Worm (Caenorhabditis elegans): ENCODE results near the gene C44E12.1.

C44E12.1 gene

ce11 chrX:7565005-7565404 lies 31.7 kb upstream of the C44E12.1 start, which contains the start of gene vps-52:
TSS of gene vps-52 (plus strand) at chrX:7565323.
- no peak for TF ChIP-seq tab-1 (GFP tag; IDR thresholded peaks at IDR 0.05)
- TF ChIP-seq flt-1 (GFP tag; IDR thresholded peaks at IDR 0.05), result no peak
- no peak for TF ChIP-seq cog-1 (tag; optimal IDR thresholded peaks at IDR 0.05)
- TF ChIP-seq med-1 (GFP tag; optimal IDR thresholded peaks at IDR 0.05; ENCODE audit: insufficient read depth), result no peak
- TF ChIP-seq ztf-23 (GFP tag; IDR thresholded peaks at IDR 0.05), result no peak
- no peak for TF ChIP-seq ztf-29 (GFP tag; IDR thresholded peaks at IDR 0.05)
- no peak for TF ChIP-seq ref-1 (GFP tag; conservative IDR thresholded peaks at IDR 0.05)
- no peak for TF ChIP-seq klf-2 (GFP tag; conservative IDR thresholded peaks at IDR 0.05)
- TF ChIP-seq T22C8.4 (GFP tag; IDR thresholded peaks at IDR 0.05), result no peak

DNA sequence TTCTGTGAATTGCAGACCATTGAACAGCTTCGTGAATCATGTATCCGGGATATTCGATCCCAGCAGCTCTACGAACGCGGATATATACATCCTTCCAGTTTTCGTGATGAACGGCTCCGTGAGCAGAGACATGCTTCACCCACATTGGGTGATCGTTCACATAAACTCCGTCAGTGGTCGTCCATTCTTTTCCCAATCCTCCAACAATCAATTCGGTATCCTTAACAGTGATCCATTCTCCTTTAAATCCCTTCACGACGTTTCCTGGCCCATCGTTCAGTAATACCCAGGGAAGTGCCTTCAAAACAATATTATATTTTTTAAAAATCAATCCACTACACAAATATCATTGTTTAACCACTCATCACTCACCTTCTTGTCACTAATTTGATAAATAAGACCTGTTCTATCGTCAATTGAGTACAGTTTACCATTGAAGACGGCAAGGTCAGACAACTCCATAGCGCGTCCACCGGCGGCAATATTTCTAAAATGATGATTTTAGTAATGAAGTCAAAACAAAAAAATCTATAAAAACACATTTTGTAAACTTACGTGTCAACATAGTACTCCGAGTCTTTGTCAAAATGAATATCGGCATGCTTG lies 27.9 kb upstream of the C44E12.1 start:
- TF ChIP-seq T22C8.4 (GFP tag; IDR thresholded peaks at IDR 0.05), result no peak
- TF ChIP-seq ztf-29 (GFP tag; IDR thresholded peaks at IDR 0.05), result no peak
- no peak for TF ChIP-seq ztf-23 (GFP tag; IDR thresholded peaks at IDR 0.05)
- TF ChIP-seq ref-1 (GFP tag; conservative IDR thresholded peaks at IDR 0.05), result no peak
- TF ChIP-seq med-1 (GFP tag; optimal IDR thresholded peaks at IDR 0.05; ENCODE audit: insufficient read depth), result no peak

DNA sequence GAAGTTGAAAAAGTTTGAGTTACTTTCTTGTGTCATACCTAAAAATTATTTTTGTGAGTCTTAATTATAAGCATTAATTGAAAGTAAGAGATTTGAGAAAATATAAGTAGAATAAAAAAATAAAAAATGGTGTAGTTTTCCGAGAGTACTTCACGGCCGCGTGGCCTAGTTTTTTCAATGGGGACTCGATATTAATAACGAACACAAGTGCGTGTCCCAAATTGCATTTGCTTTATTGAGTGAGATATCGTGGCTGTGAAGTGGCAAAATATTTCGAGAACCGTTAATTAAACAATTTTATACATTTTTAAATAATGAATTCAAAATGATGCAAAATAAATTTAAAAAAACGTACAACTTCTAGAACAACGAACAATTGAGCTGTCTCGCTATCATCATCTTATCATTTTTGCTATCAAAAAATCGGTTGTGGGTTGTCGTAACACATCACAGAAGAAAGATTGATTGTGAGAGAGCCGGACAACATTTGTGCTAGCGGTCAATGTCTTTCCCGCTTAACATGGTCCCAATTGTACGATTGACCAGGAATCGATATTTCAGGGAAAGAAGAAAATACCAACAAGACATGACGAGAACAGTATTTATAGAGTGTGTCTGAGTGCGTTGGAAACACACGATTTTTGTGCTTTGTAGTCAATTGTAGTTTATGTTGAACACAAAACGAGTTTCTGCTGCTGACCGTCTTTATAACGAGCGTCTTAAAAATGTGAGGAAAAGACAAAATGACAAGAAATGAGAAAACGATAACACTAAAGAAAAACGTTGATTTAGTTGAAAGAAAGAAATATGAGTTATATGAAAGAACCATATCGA lies 26.8 kb upstream of the C44E12.1 start, which contains the start of gene apy-1:
apy-1 (minus strand) TSS at position 38 of the 834 bp plus-strand sequence.
- no peak for TF ChIP-seq ztf-29 (GFP tag; IDR thresholded peaks at IDR 0.05)
- no peak for TF ChIP-seq flt-1 (GFP tag; IDR thresholded peaks at IDR 0.05)
- peak; percentile 1 for TF ChIP-seq cog-1 (tag; optimal IDR thresholded peaks at IDR 0.05)
- TF ChIP-seq klf-2 (GFP tag; conservative IDR thresholded peaks at IDR 0.05), result no peak
- TF ChIP-seq tab-1 (GFP tag; IDR thresholded peaks at IDR 0.05), result no peak
- no peak for TF ChIP-seq T22C8.4 (GFP tag; IDR thresholded peaks at IDR 0.05)

DNA sequence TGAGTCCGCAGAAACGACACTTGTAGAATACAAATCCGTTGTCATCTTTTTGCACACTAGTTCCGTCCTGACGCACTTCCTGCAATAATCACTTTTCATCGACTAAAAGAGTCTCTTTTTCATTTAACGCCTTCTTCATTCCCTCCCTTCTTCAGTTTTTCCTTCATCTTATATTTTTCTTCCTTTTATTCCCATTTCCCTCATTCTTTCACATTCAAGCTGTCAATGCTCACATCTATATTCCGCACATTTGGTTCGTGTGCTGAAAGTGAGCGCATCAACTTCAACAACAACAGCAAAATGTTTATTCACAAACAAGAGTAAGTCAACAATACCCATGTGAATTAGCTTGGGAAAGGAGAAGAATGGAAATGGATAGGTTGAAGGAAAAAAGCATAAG lies 24.7 kb upstream of the C44E12.1 start, which contains the start of gene pcyt-1:
pcyt-1 (plus strand) TSS at position 301 of the 400 bp plus-strand sequence.
- no peak for TF ChIP-seq med-1 (GFP tag; optimal IDR thresholded peaks at IDR 0.05; ENCODE audit: insufficient read depth)
- TF ChIP-seq ztf-29 (GFP tag; IDR thresholded peaks at IDR 0.05), result no peak
- TF ChIP-seq klf-2 (GFP tag; conservative IDR thresholded peaks at IDR 0.05), result no peak
- TF ChIP-seq cog-1 (tag; optimal IDR thresholded peaks at IDR 0.05), result no peak
- TF ChIP-seq ztf-23 (GFP tag; IDR thresholded peaks at IDR 0.05), result no peak
- TF ChIP-seq tab-1 (GFP tag; IDR thresholded peaks at IDR 0.05), result no peak
- no peak for TF ChIP-seq ref-1 (GFP tag; conservative IDR thresholded peaks at IDR 0.05)
- no peak for TF ChIP-seq T22C8.4 (GFP tag; IDR thresholded peaks at IDR 0.05)
- TF ChIP-seq flt-1 (GFP tag; IDR thresholded peaks at IDR 0.05), result no peak

ce11 chrX:7573172-7573571 lies 23.6 kb upstream of the C44E12.1 start:
- TF ChIP-seq med-1 (GFP tag; optimal IDR thresholded peaks at IDR 0.05; ENCODE audit: insufficient read depth) (no peak), T22C8.4 (GFP tag; IDR thresholded peaks at IDR 0.05) (no peak), ztf-23 (GFP tag; IDR thresholded peaks at IDR 0.05) (no peak), tab-1 (GFP tag; IDR thresholded peaks at IDR 0.05) (no peak), ztf-29 (GFP tag; IDR thresholded peaks at IDR 0.05) (no peak), ref-1 (GFP tag; conservative IDR thresholded peaks at IDR 0.05) (no peak), flt-1 (GFP tag; IDR thresholded peaks at IDR 0.05) (no peak), cog-1 (tag; optimal IDR thresholded peaks at IDR 0.05) (no peak)

ce11 chrX:7573572-7573628 lies 23.3 kb upstream of the C44E12.1 start, which contains the start of the genes unc-98 and F08C6.18:
TSS of gene unc-98 (minus strand) at chrX:7573619.
TSS of gene F08C6.18 (minus strand) at chrX:7573628.
- TF ChIP-seq klf-2 (GFP tag; conservative IDR thresholded peaks at IDR 0.05) (no peak), flt-1 (GFP tag; IDR thresholded peaks at IDR 0.05) (no peak), med-1 (GFP tag; optimal IDR thresholded peaks at IDR 0.05; ENCODE audit: insufficient read depth) (no peak), ref-1 (GFP tag; conservative IDR thresholded peaks at IDR 0.05) (no peak), ztf-23 (GFP tag; IDR thresholded peaks at IDR 0.05) (no peak), cog-1 (tag; optimal IDR thresholded peaks at IDR 0.05) (no peak), ztf-29 (GFP tag; IDR thresholded peaks at IDR 0.05) (no peak), tab-1 (GFP tag; IDR thresholded peaks at IDR 0.05) (no peak), T22C8.4 (GFP tag; IDR thresholded peaks at IDR 0.05) (no peak)

ce11 chrX:7573629-7574028 lies 23.1 kb upstream of the C44E12.1 start:
- TF ChIP-seq T22C8.4 (GFP tag; IDR thresholded peaks at IDR 0.05) (no peak), cog-1 (tag; optimal IDR thresholded peaks at IDR 0.05) (peak; percentile 7)

DNA sequence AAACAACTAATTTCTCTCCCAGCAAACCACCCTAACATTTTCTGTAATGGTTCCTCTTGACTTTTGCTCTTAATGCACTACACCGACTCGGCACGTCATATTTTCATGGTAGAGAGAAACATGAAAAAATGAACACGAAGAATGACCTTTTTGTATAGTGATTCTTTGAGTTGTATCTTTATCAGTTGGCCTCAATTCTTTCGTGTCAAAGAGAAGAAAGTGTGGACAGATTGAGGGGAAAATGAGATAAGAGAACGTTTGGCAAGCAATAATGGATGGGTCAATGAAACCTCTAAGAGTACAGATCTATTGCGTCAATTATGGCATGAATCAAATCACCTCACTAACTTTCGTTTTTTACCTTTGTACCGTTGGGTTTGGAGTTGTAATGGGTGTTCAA lies 20.8 kb upstream of the C44E12.1 start:
- TF ChIP-seq T22C8.4 (GFP tag; IDR thresholded peaks at IDR 0.05) (no peak), ztf-29 (GFP tag; IDR thresholded peaks at IDR 0.05) (no peak), cog-1 (tag; optimal IDR thresholded peaks at IDR 0.05) (no peak), tab-1 (GFP tag; IDR thresholded peaks at IDR 0.05) (no peak), ztf-23 (GFP tag; IDR thresholded peaks at IDR 0.05) (no peak), flt-1 (GFP tag; IDR thresholded peaks at IDR 0.05) (no peak), klf-2 (GFP tag; conservative IDR thresholded peaks at IDR 0.05) (no peak), ref-1 (GFP tag; conservative IDR thresholded peaks at IDR 0.05) (no peak), med-1 (GFP tag; optimal IDR thresholded peaks at IDR 0.05; ENCODE audit: insufficient read depth) (no peak)

ce11 chrX:7577458-7578158 lies 19.1 kb upstream of the C44E12.1 start:
- TF ChIP-seq ztf-29 (GFP tag; IDR thresholded peaks at IDR 0.05), result no peak
- no peak for TF ChIP-seq klf-2 (GFP tag; conservative IDR thresholded peaks at IDR 0.05)
- TF ChIP-seq med-1 (GFP tag; optimal IDR thresholded peaks at IDR 0.05; ENCODE audit: insufficient read depth), result no peak
- TF ChIP-seq ref-1 (GFP tag; conservative IDR thresholded peaks at IDR 0.05), result no peak
- TF ChIP-seq flt-1 (GFP tag; IDR thresholded peaks at IDR 0.05), result no peak
- no peak for TF ChIP-seq tab-1 (GFP tag; IDR thresholded peaks at IDR 0.05)
- no peak for TF ChIP-seq T22C8.4 (GFP tag; IDR thresholded peaks at IDR 0.05)
- no peak for TF ChIP-seq cog-1 (tag; optimal IDR thresholded peaks at IDR 0.05)
- no peak for TF ChIP-seq ztf-23 (GFP tag; IDR thresholded peaks at IDR 0.05)

Data from whole organism, midembryonic.